Worm (Caenorhabditis elegans) whole organism, midembryonic: ENCODE data around the gene clc-31.

ENCODE experiments used
- flt-1 ChIP-seq: fragments of 200-800 bp; sonication (Bioruptor generic); IDR thresholded peaks from 2 replicates; pipeline ENCODE4 v1.3.6; 2022; ENCODE audit warnings: missing genetic modification characterization, missing compliant biosample characterization
- klf-2 ChIP-seq: fragments of 200-800 bp; sonication (Bioruptor generic); conservative IDR thresholded peaks from 2 replicates; pipeline ENCODE4 v1.3.6; 2022; ENCODE audit warnings: missing genetic modification reagents, missing genetic modification characterization, missing compliant biosample characterization
- ref-1 ChIP-seq: fragments of 200-800 bp; sonication (Bioruptor generic); conservative IDR thresholded peaks from 2 replicates; pipeline ENCODE4 v1.3.6; 2022; ENCODE audit warnings: missing genetic modification reagents, missing genetic modification characterization, missing compliant biosample characterization

DNA sequence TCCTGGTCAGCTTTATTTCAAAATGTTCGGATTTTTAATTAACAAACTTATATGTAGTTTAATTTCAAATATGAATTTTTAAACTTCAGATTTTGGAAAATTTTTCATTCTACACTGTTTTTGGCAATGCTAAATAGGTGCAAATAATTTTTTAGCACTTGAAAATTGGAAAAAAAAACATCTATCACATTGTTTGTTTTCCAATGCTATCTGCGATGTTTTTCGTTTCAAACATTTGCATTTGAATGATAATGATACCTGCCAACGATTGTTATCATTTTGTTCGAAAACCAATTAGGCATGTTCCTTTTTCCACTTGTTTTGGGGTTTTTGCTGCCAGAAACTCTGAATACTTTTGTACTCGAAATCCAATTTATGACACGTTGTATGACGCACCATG lies 34.6 kb downstream of the clc-31 start, which contains the start of gene C03H5.4:
- TF ChIP-seq flt-1 (GFP tag; lab: Robert Waterston, UW) = no peak
- no peak for TF ChIP-seq klf-2 (GFP tag; lab: Robert Waterston, UW)
- TF ChIP-seq ref-1 (GFP tag; lab: Robert Waterston, UW) = no peak
